Worm (Caenorhabditis elegans) whole organism, young adult: Measurements from ENCODE around the gene arcp-1.

Source experiments
- B0336.3 ChIP-seq: fragments of 200-800 bp; sonication (Bioruptor generic); IDR thresholded peaks from 2 replicates; pipeline ENCODE4 v1.3.6; 2022; ENCODE audit warnings: missing genetic modification characterization, missing compliant biosample characterization
- C06A6.2 ChIP-seq: fragments of 200-800 bp; sonication (Bioruptor generic); conservative IDR thresholded peaks from 2 replicates; pipeline ENCODE4 v1.3.6; 2022; ENCODE audit warnings: missing genetic modification characterization, missing compliant biosample characterization
- F33H1.4 ChIP-seq: fragments of 200-800 bp; sonication (Bioruptor generic); IDR thresholded peaks from 2 replicates; pipeline ENCODE4 v1.3.6; 2022; ENCODE audit warnings: missing genetic modification reagents, missing genetic modification characterization, missing compliant biosample characterization
- F37B4.10 ChIP-seq: fragments of 200-800 bp; sonication (Bioruptor generic); IDR thresholded peaks from 2 replicates; pipeline ENCODE4 v1.3.6; 2022; ENCODE audit warnings: missing genetic modification characterization, missing compliant biosample characterization
- F49E8.2 ChIP-seq: sonication (generic microtip); optimal IDR thresholded peaks from 3 replicates; lab custom pipeline; 2017; ENCODE audit warnings: missing genetic modification characterization, mild to moderate bottlenecking, missing compliant biosample characterization, antibody characterized with exemption, moderate library complexity; ENCODE audit not compliant: insufficient read depth
- F52B5.7 ChIP-seq: sonication (generic microtip); optimal IDR thresholded peaks from 2 replicates; lab custom pipeline; 2016; ENCODE audit warnings: mild to moderate bottlenecking, missing genetic modification characterization, missing compliant biosample characterization
- Y53G8AR.9 ChIP-seq: fragments of 200-800 bp; sonication (Bioruptor generic); conservative IDR thresholded peaks from 2 replicates; pipeline ENCODE4 v1.3.6; 2022; ENCODE audit warnings: missing genetic modification reagents, missing genetic modification characterization, missing compliant biosample characterization
- Y79H2A.3 ChIP-seq: fragments of 200-800 bp; sonication (Bioruptor generic); conservative IDR thresholded peaks from 2 replicates; pipeline ENCODE4 v1.3.6; 2022; ENCODE audit warnings: missing genetic modification reagents, missing genetic modification characterization, missing compliant biosample characterization
- akir-1 ChIP-seq: fragments of 200-800 bp; sonication (Bioruptor generic); optimal IDR thresholded peaks from 2 replicates; lab custom pipeline; 2018; ENCODE audit warnings: mild to moderate bottlenecking, missing genetic modification characterization, moderate library complexity, missing compliant biosample characterization
- athp-1 ChIP-seq: sonication (generic microtip); optimal IDR thresholded peaks from 2 replicates; lab custom pipeline; 2017; ENCODE audit warnings: mild to moderate bottlenecking, missing genetic modification characterization, missing compliant biosample characterization
- attf-5 ChIP-seq: fragments of 200-800 bp; sonication (Bioruptor generic); optimal IDR thresholded peaks from 2 replicates; lab custom pipeline; 2018; ENCODE audit warnings: mild to moderate bottlenecking, missing genetic modification characterization, missing compliant biosample characterization
- cebp-1 ChIP-seq, 2 experiments: fragments of 200-800 bp in 1 of 2; sonication (Bioruptor generic) in 1 of 2; sonication (generic microtip) in 1 of 2; IDR thresholded peaks in 1 of 2; optimal IDR thresholded peaks in 1 of 2; 2 replicates each; pipeline versions ENCODE4 v1.3.6 to Lab custom; 2017 to 2022; ENCODE audit warnings: missing compliant biosample characterization in 2 of 2, missing genetic modification characterization in 2 of 2, mild to moderate bottlenecking in 1 of 2, missing genetic modification reagents in 1 of 2, moderate library complexity in 1 of 2
- cebp-2 ChIP-seq: fragments of 200-800 bp; sonication (Bioruptor generic); IDR thresholded peaks from 2 replicates; pipeline ENCODE4 v1.3.6; 2022; ENCODE audit warnings: missing genetic modification characterization, missing compliant biosample characterization
- chd-7 ChIP-seq: sonication (generic microtip); optimal IDR thresholded peaks from 2 replicates; lab custom pipeline; 2016; ENCODE audit warnings: mild to moderate bottlenecking, missing genetic modification characterization, moderate library complexity, missing compliant biosample characterization
- dox-1 ChIP-seq: fragments of 200-800 bp; sonication (Bioruptor generic); IDR thresholded peaks from 2 replicates; pipeline ENCODE4 v1.3.6; 2022; ENCODE audit warnings: missing genetic modification reagents, missing genetic modification characterization, missing compliant biosample characterization
- egl-18 ChIP-seq: fragments of 200-800 bp; sonication (Bioruptor generic); IDR thresholded peaks from 2 replicates; pipeline ENCODE4 v1.3.6; 2022; ENCODE audit warnings: missing genetic modification reagents, missing genetic modification characterization, missing compliant biosample characterization
- him-1 ChIP-seq: sonication (generic microtip); optimal IDR thresholded peaks from 2 replicates; lab custom pipeline; 2016; ENCODE audit warnings: missing genotype, missing genetic modification reagents, missing genetic modification characterization, missing compliant biosample characterization
- hmg-1.2 ChIP-seq: fragments of 200-800 bp; sonication (Bioruptor generic); IDR thresholded peaks from 2 replicates; pipeline ENCODE4 v1.3.6; 2022; ENCODE audit warnings: missing genetic modification reagents, missing genetic modification characterization, missing compliant biosample characterization
- hrde-1 ChIP-seq: sonication (generic microtip); optimal IDR thresholded peaks from 2 replicates; lab custom pipeline; 2016; ENCODE audit warnings: missing genetic modification characterization, mild to moderate bottlenecking, missing compliant biosample characterization, moderate library complexity, missing genotype, missing genetic modification reagents, borderline replicate concordance
- let-607 ChIP-seq, 2 experiments: fragments of 200-800 bp in 1 of 2; sonication (Bioruptor generic) in 1 of 2; sonication (generic microtip) in 1 of 2; optimal IDR thresholded peaks; 2 replicates each; lab custom pipeline; 2016 to 2018; ENCODE audit warnings: mild to moderate bottlenecking in 2 of 2, missing compliant biosample characterization in 2 of 2, missing genetic modification characterization in 2 of 2, moderate library complexity in 2 of 2, missing genotype in 1 of 2
- lin-35 ChIP-seq, 3 experiments: fragments of 150-350 bp in 2 of 3; sonication (generic microtip) in 1 of 3; optimal IDR thresholded peaks; 2 replicates each; lab custom pipeline; 2014 to 2018; ENCODE audit warnings: missing biosample characterization in 3 of 3, missing genetic modification characterization in 3 of 3, missing genetic modification reagents in 3 of 3
- lin-40 ChIP-seq: sonication (generic microtip); optimal IDR thresholded peaks from 2 replicates; lab custom pipeline; 2016; ENCODE audit warnings: missing genetic modification characterization, mild to moderate bottlenecking, missing compliant biosample characterization, missing genotype, missing genetic modification reagents
- lir-1 ChIP-seq: fragments of 200-800 bp; sonication (Bioruptor generic); conservative IDR thresholded peaks from 2 replicates; pipeline ENCODE4 v1.3.6; 2022; ENCODE audit warnings: missing genetic modification reagents, missing genetic modification characterization, missing compliant biosample characterization
- madf-3 ChIP-seq: fragments of 200-800 bp; sonication (Bioruptor generic); IDR thresholded peaks from 2 replicates; pipeline ENCODE4 v1.3.6; 2022; ENCODE audit warnings: missing genetic modification reagents, missing genetic modification characterization, missing compliant biosample characterization
- mcd-1 ChIP-seq: fragments of 200-800 bp; sonication (Bioruptor generic); IDR thresholded peaks from 2 replicates; pipeline ENCODE4 v1.3.6; 2022; ENCODE audit warnings: missing genetic modification reagents, missing genetic modification characterization, missing compliant biosample characterization
- mxl-1 ChIP-seq: sonication (generic microtip); optimal IDR thresholded peaks from 2 replicates; lab custom pipeline; 2016; ENCODE audit warnings: missing genetic modification characterization, missing compliant biosample characterization
- nfya-1 ChIP-seq: sonication (generic microtip); optimal IDR thresholded peaks from 2 replicates; lab custom pipeline; 2017; ENCODE audit warnings: antibody characterized with exemption, missing compliant biosample characterization, missing genetic modification characterization, borderline replicate concordance; ENCODE audit not compliant: insufficient read depth
- nhr-80 ChIP-seq: sonication (generic microtip); optimal IDR thresholded peaks from 2 replicates; lab custom pipeline; 2016; ENCODE audit warnings: missing genetic modification characterization, missing compliant biosample characterization
- snpc-4 ChIP-seq, 5 experiments: fragments of 150-350 bp in 1 of 5; sonication (generic microtip) in 4 of 5; optimal IDR thresholded peaks; 2 replicates each; lab custom pipeline; 2014 to 2018; ENCODE audit warnings: missing genetic modification characterization in 5 of 5, missing biosample characterization in 3 of 5, antibody characterized with exemption in 2 of 5, mild to moderate bottlenecking in 2 of 5, missing compliant biosample characterization in 2 of 5, missing genotype in 2 of 5, moderate library complexity in 2 of 5, missing genetic modification reagents in 1 of 5
- somi-1 ChIP-seq: fragments of 200-800 bp; sonication (Bioruptor generic); optimal IDR thresholded peaks from 2 replicates; lab custom pipeline; 2018; ENCODE audit warnings: mild to moderate bottlenecking, missing genetic modification characterization, missing compliant biosample characterization
- tbp1 ChIP-seq: fragments of 200-800 bp; sonication (Bioruptor generic); optimal IDR thresholded peaks from 2 replicates; lab custom pipeline; 2018; ENCODE audit warnings: mild to moderate bottlenecking, missing genetic modification characterization, missing compliant biosample characterization
- tlf-1 ChIP-seq: fragments of 200-800 bp; sonication (Bioruptor generic); optimal IDR thresholded peaks from 2 replicates; lab custom pipeline; 2018; ENCODE audit warnings: mild to moderate bottlenecking, missing genetic modification characterization, missing compliant biosample characterization
- zfh-2 ChIP-seq: fragments of 200-800 bp; sonication (Bioruptor generic); conservative IDR thresholded peaks from 2 replicates; pipeline ENCODE4 v1.3.6; 2022; ENCODE audit warnings: missing genetic modification reagents, missing genetic modification characterization, missing compliant biosample characterization
- ztf-22 ChIP-seq: fragments of 200-800 bp; sonication (Bioruptor generic); optimal IDR thresholded peaks from 2 replicates; lab custom pipeline; 2018; ENCODE audit warnings: mild to moderate bottlenecking, missing genetic modification characterization, moderate library complexity, missing compliant biosample characterization

arcp-1 gene

ce11 chrIII:3789688-3790371, 30.6 kb upstream of the arcp-1 start (continued):
- TF ChIP-seq C06A6.2 (GFP tag; lab: Robert Waterston, UW) (no peak), let-607 (tag; optimal IDR thresholded peaks at IDR 0.05; lab: Kevin White, UChicago) (no peak), him-1 (peak; percentile 56), akir-1 (GFP tag; lab: Kevin White, UChicago) (no peak), cebp-2 (GFP tag; lab: Robert Waterston, UW) (0 out of 2 replicates have a peak, but pooled peaks have one; percentile 60), chd-7 (peak; percentile 40), madf-3 (GFP tag; lab: Robert Waterston, UW) (no peak), lin-35 (GFP tag; optimal IDR thresholded peaks at IDR 0.05; lab: Kevin White, UChicago) (peak in 1 of 3 experiments; percentile 29)

DNA sequence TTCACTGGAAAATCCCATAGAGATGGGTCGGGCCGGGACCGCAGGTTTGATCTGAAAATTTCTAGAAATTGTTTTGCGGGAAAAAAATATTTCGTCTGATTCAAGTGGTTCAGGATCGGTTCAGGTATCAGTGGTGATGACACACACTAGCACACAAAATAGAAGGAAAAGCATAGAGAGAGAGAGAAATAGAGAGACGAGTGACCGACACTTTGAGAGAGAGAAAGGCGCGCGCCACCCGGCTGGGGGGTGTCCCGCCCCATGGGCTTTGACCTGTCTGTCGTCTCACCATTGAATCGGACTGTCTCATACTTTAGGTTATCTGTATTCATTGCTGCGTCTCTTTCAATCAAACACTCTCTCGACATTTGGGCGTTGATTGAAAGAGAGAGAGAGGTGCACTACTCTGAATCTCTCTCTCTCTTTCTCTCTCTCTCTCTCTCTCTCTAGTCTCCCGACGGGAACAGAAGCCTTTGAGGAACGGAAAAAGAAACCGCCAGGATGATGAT, 27.3 kb upstream of the arcp-1 start, which contains the start of gene acy-3:
Gene acy-3, minus strand, starts transcription at position 51 of the 509 bp plus-strand sequence.
- TF ChIP-seq ztf-22 (GFP tag; lab: Kevin White, UChicago) = peak; percentile 42
- TF ChIP-seq Y79H2A.3 = no peak
- TF ChIP-seq somi-1 = peak; percentile 11
- peak; percentile 56 for TF ChIP-seq mcd-1 (GFP tag; lab: Robert Waterston, UW)
- TF ChIP-seq tbp1 (GFP tag; lab: Kevin White, UChicago) = peak; percentile 5
- no peak for TF ChIP-seq athp-1 (tag; lab: Kevin White, UChicago)
- TF ChIP-seq zfh-2 = peak; percentile 74
- no peak for TF ChIP-seq snpc-4 (GFP tag; optimal IDR thresholded peaks at IDR 0.05; lab: Kevin White, UChicago)
- TF ChIP-seq snpc-4 (tag; optimal IDR thresholded peaks at IDR 0.05; lab: Kevin White, UChicago) = peak in 1 of 4 experiments; percentile 28
- TF ChIP-seq mxl-1 (tag; lab: Kevin White, UChicago) = no peak
- peak; percentile 1 for TF ChIP-seq F52B5.7 (tag; lab: Kevin White, UChicago)
- TF ChIP-seq cebp-1 (GFP tag; IDR thresholded peaks at IDR 0.05; lab: Robert Waterston, UW) = no peak
- peak; percentile 41 for TF ChIP-seq cebp-1 (tag; optimal IDR thresholded peaks at IDR 0.05; lab: Kevin White, UChicago)
- peak; percentile 61; the same call in 1 of the 2 replicates for TF ChIP-seq B0336.3
- TF ChIP-seq F33H1.4 (GFP tag; lab: Robert Waterston, UW) = no peak
- TF ChIP-seq F49E8.2 = no peak
- TF ChIP-seq lir-1 (GFP tag; lab: Robert Waterston, UW) = no peak
- TF ChIP-seq nfya-1 (tag; lab: Kevin White, UChicago) = no peak
- no peak for TF ChIP-seq tlf-1 (GFP tag; lab: Kevin White, UChicago)
- TF ChIP-seq lin-40 = peak; percentile 24
- no peak for TF ChIP-seq F37B4.10 (GFP tag; lab: Robert Waterston, UW)
- TF ChIP-seq hmg-1.2 (GFP tag; lab: Robert Waterston, UW) = peak; percentile 73
- peak; percentile 45; the same call in 1 of the 2 replicates for TF ChIP-seq dox-1 (GFP tag; lab: Robert Waterston, UW)
- TF ChIP-seq egl-18 (GFP tag; lab: Robert Waterston, UW) = no peak
- peak; percentile 45 for TF ChIP-seq attf-5 (GFP tag; lab: Kevin White, UChicago)
- 0 out of 2 replicates have a peak, but pooled peaks have one; percentile 62 for TF ChIP-seq Y53G8AR.9
- TF ChIP-seq nhr-80 (tag; lab: Kevin White, UChicago) = peak; percentile 75

ce11 chrIII:3785094-3785493, 25.9 kb upstream of the arcp-1 start:
- TF ChIP-seq hrde-1 (tag; lab: Kevin White, UChicago) (no peak), nhr-80 (tag; lab: Kevin White, UChicago) (peak; percentile 44)
